Comparison of ENCODE assay signal across 3 fruit fly cellular contexts in genomic region chr3L:3377247-3377964, dm6.
TF ChIP-seq lines count a peak whose summit lies in the region.

No protein-coding gene starts in this region.

- TF ChIP-seq CTCF in whole organism, embryonic (GFP tag; optimal IDR thresholded peaks at IDR 0.05; lab: Kevin White, UChicago) = no peak

TF ChIP-seq in whole organism, adult, 20 proteins besides CTCF, POLR2A, EP300 and RAD21:
- TF ChIP-seq tj (GFP tag; optimal IDR thresholded peaks at IDR 0.05; lab: Kevin White, UChicago) (peak; percentile 79), cnc (optimal IDR thresholded peaks at IDR 0.05; lab: Kevin White, UChicago) (no peak)

TF ChIP-seq in whole organism, embryonic, 481 proteins besides CTCF, POLR2A, EP300 and RAD21:
- TF ChIP-seq CG33213 (GFP tag; optimal IDR thresholded peaks at IDR 0.05; lab: Kevin White, UChicago) = no peak
- no peak for TF ChIP-seq CG31365 (tag; optimal IDR thresholded peaks at IDR 0.05; lab: Kevin White, UChicago)
- TF ChIP-seq CG4730 (GFP tag; IDR thresholded peaks at IDR 0.05; lab: Robert Waterston, UW) = no peak
- no peak for TF ChIP-seq CG6272 (GFP tag; IDR thresholded peaks at IDR 0.05; lab: Robert Waterston, UW)
- TF ChIP-seq CG1233 (GFP tag; optimal IDR thresholded peaks at IDR 0.05; lab: Kevin White, UChicago) = no peak
- peak; percentile 52 for TF ChIP-seq Med (GFP tag; lab: Kevin White, UChicago)
- TF ChIP-seq stwl (tag; optimal IDR thresholded peaks at IDR 0.05; lab: Kevin White, UChicago) = no peak
- no peak for TF ChIP-seq CG15514 (GFP tag; optimal IDR thresholded peaks at IDR 0.05; lab: Kevin White, UChicago)
- no peak for TF ChIP-seq D19A (tag; optimal IDR thresholded peaks at IDR 0.05; lab: Kevin White, UChicago)
- no peak for TF ChIP-seq CG2116 (GFP tag; optimal IDR thresholded peaks at IDR 0.05; lab: Kevin White, UChicago)
- TF ChIP-seq grau (tag; optimal IDR thresholded peaks at IDR 0.05; lab: Kevin White, UChicago) = peak; percentile 54
- no peak for TF ChIP-seq row (GFP tag; IDR thresholded peaks at IDR 0.05; lab: Robert Waterston, UW)

TF ChIP-seq in whole organism, wandering third instar larva, 38 proteins besides CTCF, POLR2A, EP300 and RAD21:
- TF ChIP-seq tai (GFP tag; optimal IDR thresholded peaks at IDR 0.05; lab: Kevin White, UChicago) (no peak), Rel (GFP tag; optimal IDR thresholded peaks at IDR 0.05; lab: Kevin White, UChicago) (no peak), Rel (tag; optimal IDR thresholded peaks at IDR 0.05; lab: Kevin White, UChicago) (peak; percentile 78), sv (GFP tag; optimal IDR thresholded peaks at IDR 0.05; lab: Kevin White, UChicago) (no peak), dmrt93B (GFP tag; optimal IDR thresholded peaks at IDR 0.05; lab: Kevin White, UChicago) (no peak), sage (GFP tag; optimal IDR thresholded peaks at IDR 0.05; lab: Kevin White, UChicago) (no peak), N (GFP tag; optimal IDR thresholded peaks at IDR 0.05; lab: Kevin White, UChicago) (no peak), Dfd (GFP tag; optimal IDR thresholded peaks at IDR 0.05; lab: Kevin White, UChicago) (no peak), dl (GFP tag; optimal IDR thresholded peaks at IDR 0.05; lab: Kevin White, UChicago; ENCODE audit: insufficient read depth in 1 of 2, partially characterized antibody in 2 of 2) (no peak), Sp1 (GFP tag; optimal IDR thresholded peaks at IDR 0.05; lab: Kevin White, UChicago) (no peak)
